Fruit fly (Drosophila melanogaster) whole organism, embryonic: ENCODE data around the gene CG5191.
A peak's percentile ranks its signal among the peaks of the same experiment; 100 is the strongest.

Source experiments
- Asciz ChIP-seq: fragments of 200-800 bp; sonication (Bioruptor generic); optimal IDR thresholded peaks from 2 replicates; lab custom pipeline; 2017; ENCODE audit warnings: missing biosample characterization, mild to moderate bottlenecking, missing genetic modification characterization, missing genetic modification reagents
- CG10321 ChIP-seq: fragments of 200-800 bp; sonication (Bioruptor generic); IDR thresholded peaks from 2 replicates; pipeline ENCODE4 v1.3.6; 2022; ENCODE audit warnings: missing biosample characterization, missing genetic modification characterization
- CG11398 ChIP-seq: fragments of 200-800 bp; sonication (Bioruptor generic); optimal IDR thresholded peaks from 2 replicates; lab custom pipeline; 2016; ENCODE audit warnings: missing biosample characterization, missing genetic modification characterization
- CG11723 ChIP-seq: fragments of 200-800 bp; sonication (Bioruptor generic); optimal IDR thresholded peaks from 2 replicates; lab custom pipeline; 2017; ENCODE audit warnings: missing biosample characterization, mild to moderate bottlenecking, missing genetic modification characterization
- CG14710 ChIP-seq: fragments of 200-800 bp; sonication (Bioruptor generic); optimal IDR thresholded peaks from 3 replicates; lab custom pipeline; 2019; ENCODE audit warnings: missing biosample characterization, mild to moderate bottlenecking, missing genetic modification characterization, moderate library complexity
- CG14965 ChIP-seq: fragments of 200-800 bp; sonication (Bioruptor generic); optimal IDR thresholded peaks from 2 replicates; lab custom pipeline; 2016; ENCODE audit warnings: missing biosample characterization, missing genetic modification characterization, borderline replicate concordance
- CG16779 ChIP-seq: fragments of 200-800 bp; sonication (Bioruptor generic); IDR thresholded peaks from 2 replicates; pipeline ENCODE4 v1.3.6; 2022; ENCODE audit warnings: missing biosample characterization, missing genetic modification characterization
- CG2120 ChIP-seq: fragments of 200-800 bp; sonication (Bioruptor generic); optimal IDR thresholded peaks from 3 replicates; lab custom pipeline; 2016; ENCODE audit warnings: missing biosample characterization, missing genetic modification characterization
- CG6272 ChIP-seq: fragments of 200-800 bp; sonication (Bioruptor generic); IDR thresholded peaks from 2 replicates; pipeline ENCODE4 v1.3.6; 2022; ENCODE audit warnings: missing biosample characterization, missing genetic modification characterization
- CG7357 ChIP-seq: fragments of 200-800 bp; sonication (Bioruptor generic); IDR thresholded peaks from 3 replicates; pipeline ENCODE4 v1.3.6; 2022; ENCODE audit warnings: missing biosample characterization, missing genetic modification characterization
- CG7963 ChIP-seq: fragments of 200-800 bp; sonication (Bioruptor generic); IDR thresholded peaks from 3 replicates; pipeline ENCODE4 v1.3.6; 2022; ENCODE audit warnings: missing biosample characterization, missing genetic modification characterization; ENCODE audit not compliant: partially characterized antibody
- CkIIα-i1 ChIP-seq: fragments of 200-800 bp; sonication (Bioruptor generic); IDR thresholded peaks from 2 replicates; pipeline ENCODE4 v1.3.6; 2022; ENCODE audit warnings: missing biosample characterization, missing genetic modification characterization
- Dll ChIP-seq: fragments of 200-800 bp; sonication (Bioruptor generic); IDR thresholded peaks from 4 replicates; pipeline ENCODE4 v1.3.6; 2022; ENCODE audit warnings: missing biosample characterization, missing genetic modification characterization; ENCODE audit not compliant: partially characterized antibody
- HLH4C ChIP-seq: fragments of 200-800 bp; sonication (Bioruptor generic); IDR thresholded peaks from 3 replicates; pipeline ENCODE4 v1.3.6; 2022; ENCODE audit warnings: missing biosample characterization, missing genetic modification characterization; ENCODE audit not compliant: partially characterized antibody
- Mad ChIP-seq: fragments of 200-800 bp; sonication (Bioruptor generic); optimal IDR thresholded peaks from 2 replicates; lab custom pipeline; 2016; ENCODE audit warnings: missing biosample characterization, missing genetic modification characterization
- Myb ChIP-seq: fragments of 200-800 bp; sonication (Bioruptor generic); optimal IDR thresholded peaks from 2 replicates; lab custom pipeline; 2016; ENCODE audit warnings: missing biosample characterization, missing genetic modification characterization
- Xbp1 ChIP-seq: fragments of 200-800 bp; sonication (Bioruptor generic); optimal IDR thresholded peaks from 3 replicates; lab custom pipeline; 2016; ENCODE audit warnings: missing biosample characterization, mild to moderate bottlenecking, missing genetic modification characterization
- YL-1 ChIP-seq: fragments of 200-800 bp; sonication (Bioruptor generic); optimal IDR thresholded peaks from 3 replicates; lab custom pipeline; 2017; ENCODE audit warnings: missing biosample characterization, mild to moderate bottlenecking, missing genetic modification characterization
- az2 ChIP-seq: fragments of 200-800 bp; sonication (Bioruptor generic); optimal IDR thresholded peaks from 3 replicates; lab custom pipeline; 2016; ENCODE audit warnings: missing biosample characterization, missing genetic modification characterization
- esg ChIP-seq: fragments of 200-800 bp; sonication (Bioruptor generic); conservative IDR thresholded peaks from 2 replicates; pipeline ENCODE4 v1.3.6; 2022; ENCODE audit warnings: missing biosample characterization, missing genetic modification characterization
- eyg ChIP-seq: fragments of 200-800 bp; sonication (Bioruptor generic); optimal IDR thresholded peaks from 3 replicates; lab custom pipeline; 2016; ENCODE audit warnings: missing biosample characterization, missing genetic modification characterization
- fu2 ChIP-seq: fragments of 200-800 bp; sonication (Bioruptor generic); optimal IDR thresholded peaks from 2 replicates; lab custom pipeline; 2016; ENCODE audit warnings: missing biosample characterization, missing genetic modification characterization
- gcm ChIP-seq: fragments of 200-800 bp; sonication (Bioruptor generic); optimal IDR thresholded peaks from 2 replicates; lab custom pipeline; 2019; ENCODE audit warnings: missing biosample characterization, mild to moderate bottlenecking, missing genetic modification characterization, moderate library complexity
- grau ChIP-seq: fragments of 200-800 bp; optimal IDR thresholded peaks from 3 replicates; lab custom pipeline; 2019; ENCODE audit warnings: missing biosample characterization, mild to moderate bottlenecking, missing genetic modification characterization, moderate library complexity
- h ChIP-seq: fragments of >200 bp; optimal IDR thresholded peaks from 2 replicates; lab custom pipeline; 2017
- kay ChIP-seq: fragments of 200-800 bp; sonication (Bioruptor generic); optimal IDR thresholded peaks from 2 replicates; lab custom pipeline; 2016; ENCODE audit warnings: missing biosample characterization, missing genetic modification characterization
- kni ChIP-seq: fragments of 200-800 bp; sonication (Bioruptor generic); optimal IDR thresholded peaks from 3 replicates; lab custom pipeline; 2017; ENCODE audit warnings: mild to moderate bottlenecking, missing biosample characterization, missing genetic modification reagents, missing genetic modification characterization
- lab ChIP-seq: fragments of 200-800 bp; sonication (Bioruptor generic); optimal IDR thresholded peaks from 3 replicates; lab custom pipeline; 2017; ENCODE audit warnings: missing biosample characterization, missing genetic modification characterization, mild to moderate bottlenecking, moderate library complexity, missing genetic modification reagents
- mirr ChIP-seq: fragments of 200-800 bp; sonication (Bioruptor generic); optimal IDR thresholded peaks from 3 replicates; lab custom pipeline; 2018; ENCODE audit warnings: missing biosample characterization, mild to moderate bottlenecking, missing genetic modification characterization
- mld ChIP-seq: fragments of 200-800 bp; sonication (Bioruptor generic); IDR thresholded peaks from 3 replicates; pipeline ENCODE4 v1.3.6; 2022; ENCODE audit warnings: missing biosample characterization, missing genetic modification characterization; ENCODE audit not compliant: partially characterized antibody
- nerfin-2 ChIP-seq: fragments of 200-800 bp; sonication (Bioruptor generic); IDR thresholded peaks from 2 replicates; pipeline ENCODE4 v1.3.6; 2022; ENCODE audit warnings: missing biosample characterization, missing genetic modification characterization; ENCODE audit not compliant: partially characterized antibody
- org-1 ChIP-seq: fragments of 200-800 bp; sonication (Bioruptor generic); optimal IDR thresholded peaks from 2 replicates; lab custom pipeline; 2017; ENCODE audit warnings: missing biosample characterization, missing genetic modification characterization
- slou ChIP-seq: fragments of 200-800 bp; sonication (Bioruptor generic); optimal IDR thresholded peaks from 3 replicates; lab custom pipeline; 2016; ENCODE audit warnings: missing biosample characterization, missing genetic modification characterization
- ssp ChIP-seq: fragments of 200-800 bp; sonication (Bioruptor generic); IDR thresholded peaks from 2 replicates; pipeline ENCODE4 v1.3.6; 2022; ENCODE audit warnings: missing biosample characterization, missing genetic modification characterization
- stwl ChIP-seq: fragments of 200-800 bp; sonication (Bioruptor generic); optimal IDR thresholded peaks from 3 replicates; lab custom pipeline; 2018; ENCODE audit warnings: missing biosample characterization, mild to moderate bottlenecking, missing genetic modification characterization, moderate library complexity
- tx ChIP-seq: fragments of 200-800 bp; sonication (Bioruptor generic); optimal IDR thresholded peaks from 2 replicates; lab custom pipeline; 2016; ENCODE audit warnings: missing biosample characterization, missing genetic modification characterization

CG5191 gene

dm6 chr3R:20621805-20622286 lies 61.2 kb downstream of the CG5191 start, which contains the start of gene H (continued):
- TF ChIP-seq ssp (GFP tag; lab: Robert Waterston, UW) (peak; percentile 97), YL-1 (GFP tag; lab: Kevin White, UChicago) (peak; percentile 61), esg (GFP tag; lab: Robert Waterston, UW) (no peak), org-1 (GFP tag; lab: Kevin White, UChicago) (no peak), CG7963 (GFP tag; lab: Robert Waterston, UW) (no peak), eyg (no peak), mld (GFP tag; lab: Robert Waterston, UW) (no peak), slou (no peak), CG2120 (GFP tag; lab: Kevin White, UChicago) (no peak), Mad (GFP tag; lab: Kevin White, UChicago) (no peak), Myb (peak; percentile 83), stwl (tag; lab: Kevin White, UChicago) (peak; percentile 78), CkIIα-i1 (GFP tag; lab: Robert Waterston, UW) (no peak), gcm (GFP tag; lab: Kevin White, UChicago) (no peak), HLH4C (GFP tag; lab: Robert Waterston, UW) (no peak), az2 (GFP tag; lab: Kevin White, UChicago) (no peak), Dll (no peak), kay (GFP tag; lab: Kevin White, UChicago) (no peak), CG11723 (GFP tag; lab: Kevin White, UChicago) (no peak), CG14965 (GFP tag; lab: Kevin White, UChicago) (no peak), CG6272 (GFP tag; lab: Robert Waterston, UW) (no peak), CG7357 (peak; percentile 95), lab (GFP tag; lab: Kevin White, UChicago) (no peak), nerfin-2 (GFP tag; lab: Robert Waterston, UW) (no peak), kni (GFP tag; lab: Kevin White, UChicago) (no peak), Asciz (no peak), CG14710 (tag; lab: Kevin White, UChicago) (peak; percentile 36), fu2 (GFP tag; lab: Kevin White, UChicago) (no peak), h (lab: Kevin White, UChicago) (no peak), Xbp1 (GFP tag; lab: Kevin White, UChicago) (no peak), CG10321 (GFP tag; lab: Robert Waterston, UW) (no peak), CG11398 (GFP tag; lab: Kevin White, UChicago) (no peak), tx (GFP tag; lab: Kevin White, UChicago) (no peak), mirr (GFP tag; lab: Kevin White, UChicago) (no peak), grau (tag; lab: Kevin White, UChicago) (no peak), CG16779 (no peak)
- TF ChIP-seq, all 482 proteins: peak for 45
